Fruit fly (Drosophila melanogaster) whole organism, embryonic: ENCODE measurements around the gene CG9702.

Experiments used
- B-H2 ChIP-seq: fragments of 200-800 bp; sonication (Bioruptor generic); optimal IDR thresholded peaks from 2 replicates; lab custom pipeline; 2018; ENCODE audit warnings: missing biosample characterization, mild to moderate bottlenecking, missing genetic modification characterization
- CG10462 ChIP-seq: fragments of 200-800 bp; sonication (Bioruptor generic); optimal IDR thresholded peaks from 2 replicates; lab custom pipeline; 2016; ENCODE audit warnings: missing biosample characterization, missing genetic modification characterization
- CG4730 ChIP-seq: fragments of 200-800 bp; sonication (Bioruptor generic); IDR thresholded peaks from 2 replicates; pipeline ENCODE4 v1.3.6; 2022; ENCODE audit warnings: missing biosample characterization, missing genetic modification characterization
- CTCF ChIP-seq: fragments of 200-800 bp; sonication (Bioruptor generic); optimal IDR thresholded peaks from 2 replicates; lab custom pipeline; 2017; ENCODE audit warnings: missing biosample characterization, mild to moderate bottlenecking, missing genetic modification characterization, moderate library complexity
- Hr39 ChIP-seq: fragments of >200 bp; optimal IDR thresholded peaks from 2 replicates; lab custom pipeline; 2017
- Hr78 ChIP-seq, 2 experiments: fragments of 200-800 bp in 1 of 2; fragments of >200 bp in 1 of 2; sonication (Bioruptor generic) in 1 of 2; optimal IDR thresholded peaks; 2 replicates each; lab custom pipeline; 2017 to 2019; ENCODE audit warnings: missing biosample characterization in 2 of 2, missing genetic modification characterization in 2 of 2, mild to moderate bottlenecking in 1 of 2, moderate library complexity in 1 of 2
- Lhr ChIP-seq: fragments of 200-800 bp; sonication (Bioruptor generic); optimal IDR thresholded peaks from 3 replicates; lab custom pipeline; 2017; ENCODE audit warnings: mild to moderate bottlenecking, missing biosample characterization, missing genetic modification reagents, missing genetic modification characterization
- Sry-δ ChIP-seq: fragments of 200-800 bp; sonication (Bioruptor generic); optimal IDR thresholded peaks from 2 replicates; lab custom pipeline; 2016; ENCODE audit warnings: missing biosample characterization, missing genetic modification characterization
- al ChIP-seq: fragments of 200-800 bp; sonication (Bioruptor generic); IDR thresholded peaks from 2 replicates; pipeline ENCODE4 v1.3.6; 2022; ENCODE audit warnings: missing biosample characterization, missing genetic modification characterization
- ken ChIP-seq: fragments of 200-800 bp; sonication (Bioruptor generic); IDR thresholded peaks from 3 replicates; pipeline ENCODE4 v1.3.6; 2022; ENCODE audit warnings: missing biosample characterization, missing genetic modification characterization
- lov ChIP-seq, 2 experiments: fragments of 200-800 bp in 1 of 2; fragments of >200 bp in 1 of 2; sonication (Bioruptor generic) in 1 of 2; IDR thresholded peaks in 1 of 2; optimal IDR thresholded peaks in 1 of 2; 2 replicates in 1 of 2; 3 replicates in 1 of 2; pipeline versions ENCODE4 v1.3.6 to Lab custom; 2017 to 2022; ENCODE audit warnings: missing biosample characterization in 1 of 2, missing genetic modification characterization in 1 of 2
- pan ChIP-seq, 4 experiments: fragments of >200 bp in 3 of 4; fragments of 200-800 bp in 1 of 4; sonication (Bioruptor generic) in 1 of 4; optimal IDR thresholded peaks in 3 of 4; IDR thresholded peaks in 1 of 4; 2 replicates each; pipeline versions ENCODE4 v1.3.6 to Lab custom; 2017 to 2022; ENCODE audit warnings: missing biosample characterization in 2 of 4, missing genetic modification characterization in 2 of 4, mixed read lengths in 1 of 4
- ranshi ChIP-seq: fragments of 200-800 bp; sonication (Bioruptor generic); IDR thresholded peaks from 2 replicates; pipeline ENCODE4 v1.3.6; 2022; ENCODE audit warnings: missing biosample characterization, missing genetic modification characterization
- sna ChIP-seq: fragments of 200-800 bp; sonication (Bioruptor generic); IDR thresholded peaks from 2 replicates; pipeline ENCODE4 v1.3.6; 2022; ENCODE audit warnings: missing biosample characterization, missing genetic modification characterization; ENCODE audit not compliant: partially characterized antibody

DNA sequence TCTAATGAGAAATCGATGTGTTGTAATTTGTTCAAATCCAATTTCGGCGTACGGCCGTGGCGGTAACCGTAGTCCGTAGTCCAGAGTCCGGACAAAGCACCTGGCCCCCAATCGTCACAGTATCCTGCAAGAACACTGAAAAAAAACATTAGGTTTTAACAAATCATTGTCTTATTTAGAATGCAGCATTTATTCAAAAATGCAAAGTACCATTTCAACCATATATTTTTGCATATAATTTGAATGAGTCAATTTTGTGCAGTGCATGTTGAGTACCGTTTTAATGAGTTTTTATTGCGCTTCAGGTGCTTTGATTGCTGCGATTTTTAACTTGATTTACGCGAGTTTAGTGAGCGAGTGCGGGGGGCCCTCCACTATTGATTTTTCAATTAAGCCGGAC is 18.0 kb upstream of the CG9702 start:
- no peak for TF ChIP-seq Hr78 (GFP tag; optimal IDR thresholded peaks at IDR 0.05; lab: Kevin White, UChicago)
- no peak for TF ChIP-seq Hr39 (lab: Kevin White, UChicago)
- TF ChIP-seq pan (optimal IDR thresholded peaks at IDR 0.05; lab: Kevin White, UChicago) = no peak
- no peak for TF ChIP-seq pan (GFP tag; optimal IDR thresholded peaks at IDR 0.05 in 1 of 2, IDR thresholded peaks at IDR 0.05 in 1 of 2)
- no peak for TF ChIP-seq B-H2 (GFP tag; lab: Kevin White, UChicago)
- TF ChIP-seq CTCF (GFP tag; lab: Kevin White, UChicago) = no peak
- no peak for TF ChIP-seq CG10462 (GFP tag; lab: Kevin White, UChicago)
- no peak for TF ChIP-seq Sry-δ (GFP tag; lab: Kevin White, UChicago)
- no peak for TF ChIP-seq sna (GFP tag; lab: Robert Waterston, UW)
- no peak for TF ChIP-seq ranshi
- no peak for TF ChIP-seq Lhr (GFP tag; lab: Kevin White, UChicago)
- no peak for TF ChIP-seq ken
- TF ChIP-seq al (GFP tag; lab: Robert Waterston, UW) = no peak
- TF ChIP-seq CG4730 (GFP tag; lab: Robert Waterston, UW) = no peak
- no peak for TF ChIP-seq lov (optimal IDR thresholded peaks at IDR 0.05; lab: Kevin White, UChicago)
- no peak for TF ChIP-seq lov (GFP tag; IDR thresholded peaks at IDR 0.05; lab: Robert Waterston, UW)
